Fruit fly (Drosophila melanogaster) whole organism, larva: ENCODE results near the gene CG14273.

Experiments
- noc ChIP-seq: fragments of 200-800 bp; sonication (Bioruptor generic); optimal IDR thresholded peaks from 3 replicates; lab custom pipeline; 2019; ENCODE audit warnings: missing biosample characterization, mild to moderate bottlenecking, missing genetic modification characterization, moderate library complexity

Gene CG14273

dm6 chr2L:8384108-8384601 lies 41.7 kb downstream of the CG14273 start, which contains the start of the genes Dad1 and CG13384:
Gene Dad1, minus strand, starts transcription at chr2L:8384137.
Gene CG13384, plus strand, starts transcription at chr2L:8384455.
- TF ChIP-seq noc (tag; lab: Kevin White, UChicago), result peak; percentile 97

DNA sequence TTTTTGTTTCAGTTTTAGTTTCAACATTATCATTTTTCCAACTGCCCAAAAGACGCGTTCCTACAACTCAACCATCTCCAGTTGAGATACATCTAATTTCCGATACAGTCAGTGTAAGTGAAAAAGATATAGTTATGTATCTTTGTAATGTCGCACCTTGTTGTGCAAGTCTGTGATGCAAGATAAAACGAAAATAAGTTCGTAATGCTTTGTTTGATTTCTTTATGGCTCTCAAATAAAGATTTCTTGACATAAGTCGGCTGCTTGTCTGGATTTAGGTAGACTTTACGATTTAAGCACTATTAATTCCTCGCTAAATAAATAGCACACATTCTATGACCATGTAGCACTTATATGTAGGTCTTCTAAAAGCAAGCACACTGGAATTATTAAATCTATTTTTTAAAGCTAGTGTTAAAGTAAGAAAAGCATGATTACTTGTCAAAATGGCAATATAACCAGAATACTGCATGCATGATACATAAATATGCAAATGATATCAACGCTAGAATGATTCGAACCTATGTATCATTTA lies 42.6 kb downstream of the CG14273 start:
- TF ChIP-seq noc (tag; lab: Kevin White, UChicago), result no peak

dm6 chr2L:8385849-8386248 lies 43.4 kb downstream of the CG14273 start:
- no peak for TF ChIP-seq noc (tag; lab: Kevin White, UChicago)

DNA sequence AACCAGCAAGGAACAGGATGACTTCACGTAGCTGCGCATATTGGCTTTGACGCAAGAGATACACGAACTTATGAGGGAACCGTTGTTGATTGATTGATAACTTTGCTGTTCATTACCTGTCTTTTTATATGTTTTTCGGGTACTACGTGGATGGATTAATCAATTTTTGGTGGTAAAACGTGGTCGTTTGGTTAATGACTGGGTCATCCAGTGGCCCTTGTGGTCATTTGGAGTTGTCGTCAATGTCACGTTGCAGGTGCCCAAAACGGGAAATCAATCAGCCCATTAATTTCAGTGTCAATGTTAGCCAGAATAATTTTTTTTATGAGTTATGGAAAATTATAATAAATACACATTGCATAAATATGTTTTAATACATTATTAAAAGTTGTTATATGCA lies 46.7 kb downstream of the CG14273 start, which contains the start of gene CG42819:
Gene CG42819 (minus strand): TSS at position 101 of the 400 bp plus-strand sequence.
- no peak for TF ChIP-seq noc (tag; lab: Kevin White, UChicago)

- TF ChIP-seq noc (tag; lab: Kevin White, UChicago), result no peak
Measured at dm6 chr2L:8392298-8392697, 49.8 kb downstream of the CG14273 start, which contains the start of gene CG42820. Gene CG42820, minus strand, starts transcription at chr2L:8392398.

- no peak for TF ChIP-seq noc (tag; lab: Kevin White, UChicago)
Measured at dm6 chr2L:8393122-8393521, 50.6 kb downstream of the CG14273 start, which contains the start of gene Acp29AB. Gene Acp29AB, minus strand, starts transcription at chr2L:8393222.
